Fruit fly (Drosophila melanogaster) whole organism, embryonic: ENCODE measurements around the gene CG11596.

Experiments
- Aef1 ChIP-seq: fragments of 200-800 bp; sonication (Bioruptor generic); IDR thresholded peaks from 3 replicates; pipeline ENCODE4 v1.3.6; 2022; ENCODE audit warnings: missing biosample characterization, missing genetic modification characterization
- Atf-2 ChIP-seq: fragments of 200-800 bp; sonication (Bioruptor generic); optimal IDR thresholded peaks from 2 replicates; lab custom pipeline; 2016; ENCODE audit warnings: missing biosample characterization, missing genetic modification characterization
- CG10147 ChIP-seq: fragments of 200-800 bp; sonication (Bioruptor generic); optimal IDR thresholded peaks from 2 replicates; lab custom pipeline; 2019; ENCODE audit warnings: missing biosample characterization, mild to moderate bottlenecking, missing genetic modification characterization, moderate library complexity
- CG11085 ChIP-seq: fragments of 200-800 bp; sonication (Bioruptor generic); IDR thresholded peaks from 2 replicates; pipeline ENCODE4 v1.3.6; 2022; ENCODE audit warnings: missing biosample characterization, missing genetic modification characterization
- CG11696 ChIP-seq: fragments of 200-800 bp; sonication (Bioruptor generic); IDR thresholded peaks from 2 replicates; pipeline ENCODE4 v1.3.6; 2022; ENCODE audit warnings: missing biosample characterization, missing genetic modification characterization
- CG12071 ChIP-seq: fragments of 200-800 bp; sonication (Bioruptor generic); optimal IDR thresholded peaks from 3 replicates; lab custom pipeline; 2018; ENCODE audit warnings: missing biosample characterization, mild to moderate bottlenecking, missing genetic modification characterization
- CG13287 ChIP-seq: fragments of 200-800 bp; sonication (Bioruptor generic); IDR thresholded peaks from 2 replicates; pipeline ENCODE4 v1.3.6; 2022; ENCODE audit warnings: missing biosample characterization, missing genetic modification characterization; ENCODE audit not compliant: partially characterized antibody
- CG15269 ChIP-seq: fragments of 200-800 bp; sonication (Bioruptor generic); optimal IDR thresholded peaks from 2 replicates; lab custom pipeline; 2018; ENCODE audit warnings: missing biosample characterization, mild to moderate bottlenecking, missing genetic modification characterization, moderate library complexity
- CG1602 ChIP-seq: fragments of 200-800 bp; sonication (Bioruptor generic); optimal IDR thresholded peaks from 3 replicates; lab custom pipeline; 2016; ENCODE audit warnings: missing biosample characterization, missing genetic modification characterization
- CG17612 ChIP-seq: fragments of 200-800 bp; sonication (Bioruptor generic); IDR thresholded peaks from 2 replicates; pipeline ENCODE4 v1.3.6; 2022; ENCODE audit warnings: missing biosample characterization, missing genetic modification characterization
- CG2875 ChIP-seq: fragments of 200-800 bp; sonication (Bioruptor generic); optimal IDR thresholded peaks from 2 replicates; lab custom pipeline; 2017; ENCODE audit warnings: missing biosample characterization, mild to moderate bottlenecking, missing genetic modification characterization, missing genetic modification reagents
- CG30403 ChIP-seq: fragments of 200-800 bp; sonication (Bioruptor generic); optimal IDR thresholded peaks from 3 replicates; lab custom pipeline; 2016; ENCODE audit warnings: missing biosample characterization, missing genetic modification characterization
- CG31388 ChIP-seq: fragments of 200-800 bp; sonication (Bioruptor generic); optimal IDR thresholded peaks from 2 replicates; lab custom pipeline; 2016; ENCODE audit warnings: missing biosample characterization, missing genetic modification characterization
- CG31441 ChIP-seq: fragments of 200-800 bp; sonication (Bioruptor generic); IDR thresholded peaks from 2 replicates; pipeline ENCODE4 v1.3.6; 2022; ENCODE audit warnings: missing biosample characterization, missing genetic modification characterization
- CG42726 ChIP-seq: fragments of 200-800 bp; sonication (Bioruptor generic); IDR thresholded peaks from 2 replicates; pipeline ENCODE4 v1.3.6; 2022; ENCODE audit warnings: missing biosample characterization, missing genetic modification characterization; ENCODE audit not compliant: partially characterized antibody
- CG5180 ChIP-seq: fragments of 200-800 bp; sonication (Bioruptor generic); optimal IDR thresholded peaks from 3 replicates; lab custom pipeline; 2017; ENCODE audit warnings: missing biosample characterization, missing genetic modification characterization, mild to moderate bottlenecking, moderate library complexity, missing genetic modification reagents
- CG6175 ChIP-seq: fragments of 200-800 bp; sonication (Bioruptor generic); IDR thresholded peaks from 3 replicates; pipeline ENCODE4 v1.3.6; 2022; ENCODE audit warnings: missing biosample characterization, missing genetic modification characterization
- CG7357 ChIP-seq: fragments of 200-800 bp; sonication (Bioruptor generic); IDR thresholded peaks from 3 replicates; pipeline ENCODE4 v1.3.6; 2022; ENCODE audit warnings: missing biosample characterization, missing genetic modification characterization
- CTCF ChIP-seq: fragments of 200-800 bp; sonication (Bioruptor generic); optimal IDR thresholded peaks from 2 replicates; lab custom pipeline; 2017; ENCODE audit warnings: missing biosample characterization, mild to moderate bottlenecking, missing genetic modification characterization, moderate library complexity
- Dek ChIP-seq: fragments of 200-800 bp; sonication (Bioruptor generic); optimal IDR thresholded peaks from 3 replicates; lab custom pipeline; 2019; ENCODE audit warnings: missing biosample characterization, mild to moderate bottlenecking, missing genetic modification characterization, moderate library complexity
- Dfd ChIP-seq, 2 experiments: fragments of >200 bp; optimal IDR thresholded peaks; 2 replicates each; lab custom pipeline; 2017; ENCODE audit warnings: missing biosample characterization in 2 of 2, missing genetic modification characterization in 2 of 2
- Dp ChIP-seq: fragments of 200-800 bp; sonication (Bioruptor generic); optimal IDR thresholded peaks from 2 replicates; lab custom pipeline; 2018; ENCODE audit warnings: missing biosample characterization, mild to moderate bottlenecking, missing genetic modification characterization, moderate library complexity
- E2f1 ChIP-seq: fragments of 200-800 bp; sonication (Bioruptor generic); IDR thresholded peaks from 2 replicates; pipeline ENCODE4 v1.3.6; 2022; ENCODE audit warnings: missing biosample characterization, missing genetic modification characterization
- Lim3 ChIP-seq: fragments of 200-800 bp; sonication (Bioruptor generic); IDR thresholded peaks from 2 replicates; pipeline ENCODE4 v1.3.6; 2022; ENCODE audit warnings: missing biosample characterization, missing genetic modification characterization
- Mad ChIP-seq: fragments of 200-800 bp; sonication (Bioruptor generic); optimal IDR thresholded peaks from 2 replicates; lab custom pipeline; 2016; ENCODE audit warnings: missing biosample characterization, missing genetic modification characterization
- Meics ChIP-seq: fragments of 200-800 bp; sonication (Bioruptor generic); optimal IDR thresholded peaks from 2 replicates; lab custom pipeline; 2017; ENCODE audit warnings: missing biosample characterization, mild to moderate bottlenecking, missing genetic modification characterization
- NC2α ChIP-seq: fragments of 200-800 bp; sonication (Bioruptor generic); optimal IDR thresholded peaks from 2 replicates; lab custom pipeline; 2016; ENCODE audit warnings: missing biosample characterization, missing genetic modification characterization
- Oli ChIP-seq: fragments of 200-800 bp; sonication (Bioruptor generic); optimal IDR thresholded peaks from 2 replicates; lab custom pipeline; 2018; ENCODE audit warnings: missing biosample characterization, mild to moderate bottlenecking, missing genetic modification characterization, moderate library complexity
- Scr ChIP-seq: fragments of 200-800 bp; sonication (Bioruptor generic); IDR thresholded peaks from 2 replicates; pipeline ENCODE4 v1.3.6; 2022; ENCODE audit warnings: missing biosample characterization, missing genetic modification characterization; ENCODE audit not compliant: partially characterized antibody
- Six4 ChIP-seq: fragments of 200-800 bp; sonication (Bioruptor generic); optimal IDR thresholded peaks from 2 replicates; lab custom pipeline; 2016; ENCODE audit warnings: missing biosample characterization, missing genetic modification characterization
- Sox100B ChIP-seq: fragments of 200-800 bp; sonication (Bioruptor generic); optimal IDR thresholded peaks from 3 replicates; lab custom pipeline; 2018; ENCODE audit warnings: missing biosample characterization, mild to moderate bottlenecking, missing genetic modification characterization
- Spps ChIP-seq: fragments of 200-800 bp; sonication (Bioruptor generic); optimal IDR thresholded peaks from 2 replicates; lab custom pipeline; 2018; ENCODE audit warnings: missing biosample characterization, mild to moderate bottlenecking, missing genetic modification characterization
- abd-A ChIP-seq: fragments of 200-800 bp; sonication (Bioruptor generic); optimal IDR thresholded peaks from 3 replicates; lab custom pipeline; 2019; ENCODE audit warnings: missing biosample characterization, mild to moderate bottlenecking, missing genetic modification characterization, moderate library complexity
- aop ChIP-seq: fragments of 200-800 bp; sonication (Bioruptor generic); IDR thresholded peaks from 2 replicates; pipeline ENCODE4 v1.3.6; 2022; ENCODE audit warnings: missing biosample characterization, missing genetic modification characterization
- bcd ChIP-seq: fragments of 200-800 bp; sonication (Bioruptor generic); optimal IDR thresholded peaks from 2 replicates; lab custom pipeline; 2017; ENCODE audit warnings: missing biosample characterization, mild to moderate bottlenecking, missing genetic modification characterization
- da ChIP-seq: fragments of 200-800 bp; sonication (Bioruptor generic); optimal IDR thresholded peaks from 2 replicates; lab custom pipeline; 2016; ENCODE audit warnings: missing biosample characterization, missing genetic modification characterization
- dan ChIP-seq: fragments of 200-800 bp; sonication (Bioruptor generic); IDR thresholded peaks from 2 replicates; pipeline ENCODE4 v1.3.6; 2022; ENCODE audit warnings: missing biosample characterization, missing genetic modification characterization
- ems ChIP-seq: fragments of 200-800 bp; sonication (Bioruptor generic); optimal IDR thresholded peaks from 3 replicates; lab custom pipeline; 2016; ENCODE audit warnings: missing biosample characterization, missing genetic modification characterization
- gsb ChIP-seq: fragments of 200-800 bp; sonication (Bioruptor generic); IDR thresholded peaks from 2 replicates; pipeline ENCODE4 v1.3.6; 2022; ENCODE audit warnings: missing biosample characterization, missing genetic modification characterization
- her ChIP-seq: fragments of 200-800 bp; sonication (Bioruptor generic); optimal IDR thresholded peaks from 2 replicates; lab custom pipeline; 2016; ENCODE audit warnings: missing biosample characterization, missing genetic modification characterization
- lbe ChIP-seq: fragments of 200-800 bp; sonication (Bioruptor generic); optimal IDR thresholded peaks from 2 replicates; lab custom pipeline; 2016; ENCODE audit warnings: missing biosample characterization, mild to moderate bottlenecking, missing genetic modification characterization
- nom ChIP-seq: fragments of 200-800 bp; sonication (Bioruptor generic); optimal IDR thresholded peaks from 2 replicates; lab custom pipeline; 2017; ENCODE audit warnings: missing biosample characterization, missing genetic modification characterization, mild to moderate bottlenecking, moderate library complexity, missing genetic modification reagents
- oc ChIP-seq: fragments of 200-800 bp; sonication (Bioruptor generic); optimal IDR thresholded peaks from 2 replicates; lab custom pipeline; 2018; ENCODE audit warnings: missing biosample characterization, mild to moderate bottlenecking, missing genetic modification characterization, moderate library complexity
- org-1 ChIP-seq: fragments of 200-800 bp; sonication (Bioruptor generic); optimal IDR thresholded peaks from 2 replicates; lab custom pipeline; 2017; ENCODE audit warnings: missing biosample characterization, missing genetic modification characterization
- row ChIP-seq: fragments of 200-800 bp; sonication (Bioruptor generic); IDR thresholded peaks from 3 replicates; pipeline ENCODE4 v1.3.6; 2022; ENCODE audit warnings: missing biosample characterization, missing genetic modification characterization
- sens-2 ChIP-seq: fragments of 200-800 bp; sonication (Bioruptor generic); IDR thresholded peaks from 2 replicates; pipeline ENCODE4 v1.3.6; 2022; ENCODE audit warnings: missing biosample characterization, missing genetic modification characterization
- slou ChIP-seq: fragments of 200-800 bp; sonication (Bioruptor generic); optimal IDR thresholded peaks from 3 replicates; lab custom pipeline; 2016; ENCODE audit warnings: missing biosample characterization, missing genetic modification characterization
- sug ChIP-seq: fragments of 200-800 bp; optimal IDR thresholded peaks from 2 replicates; lab custom pipeline; 2019; ENCODE audit warnings: missing biosample characterization, mild to moderate bottlenecking, missing genetic modification characterization, moderate library complexity
- tup ChIP-seq: fragments of 200-800 bp; sonication (Bioruptor generic); optimal IDR thresholded peaks from 2 replicates; lab custom pipeline; 2016; ENCODE audit warnings: missing biosample characterization, mild to moderate bottlenecking, missing genetic modification characterization, moderate library complexity
- vfl ChIP-seq: fragments of 200-800 bp; sonication (Bioruptor generic); optimal IDR thresholded peaks from 2 replicates; lab custom pipeline; 2016; ENCODE audit warnings: missing biosample characterization, missing genetic modification characterization
- vvl ChIP-seq: fragments of 200-800 bp; sonication (Bioruptor generic); IDR thresholded peaks from 2 replicates; pipeline ENCODE4 v1.3.6; 2022; ENCODE audit warnings: missing biosample characterization, missing genetic modification characterization

The CG11596 gene

DNA sequence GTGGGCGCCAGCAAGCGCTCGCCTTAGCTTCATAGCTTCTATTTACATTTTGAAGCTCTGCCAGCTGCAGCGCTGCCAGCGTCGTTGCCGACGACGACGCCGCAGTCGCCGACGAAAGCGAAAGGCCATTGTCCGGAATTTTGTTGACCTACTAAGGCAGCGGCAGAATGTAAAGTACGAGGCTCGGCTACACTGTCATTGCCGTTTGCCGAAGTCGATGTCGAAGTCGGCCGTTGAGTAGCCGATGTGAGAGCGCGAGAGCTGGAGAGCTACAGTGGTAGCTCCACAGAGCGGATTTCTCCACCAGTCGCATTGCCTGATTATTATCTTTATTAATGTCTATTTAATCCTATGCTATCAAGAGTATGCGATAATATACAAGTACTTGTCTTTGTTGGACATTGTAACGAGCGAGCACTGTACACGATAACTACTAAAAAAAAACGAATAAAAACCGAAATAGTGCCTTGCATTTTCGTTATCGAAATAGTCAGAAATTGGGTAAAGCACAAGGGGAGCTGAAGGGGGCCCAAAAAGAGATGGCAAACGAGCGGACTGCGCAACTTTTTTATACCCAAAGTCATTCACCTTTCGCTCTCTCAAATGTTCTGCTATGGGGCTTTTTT is 36.2 kb downstream of the CG11596 start (continued):
- TF ChIP-seq CTCF (GFP tag; lab: Kevin White, UChicago) (peak; percentile 50), oc (peak; percentile 96), sens-2 (GFP tag; lab: Robert Waterston, UW) (peak; percentile 95), Lim3 (peak; percentile 91), Sox100B (GFP tag; lab: Kevin White, UChicago) (peak; percentile 91), bcd (GFP tag; lab: Kevin White, UChicago) (peak; percentile 93), vfl (GFP tag; lab: Kevin White, UChicago) (peak; percentile 87), CG1602 (GFP tag; lab: Kevin White, UChicago) (peak; percentile 92), slou (GFP tag; lab: Kevin White, UChicago) (peak; percentile 78), sug (tag; lab: Kevin White, UChicago) (peak; percentile 87), E2f1 (peak; percentile 95), lbe (GFP tag; lab: Kevin White, UChicago) (no peak), CG31441 (GFP tag; lab: Robert Waterston, UW) (peak; percentile 93), Spps (tag; lab: Kevin White, UChicago) (peak; percentile 40), CG17612 (GFP tag; lab: Robert Waterston, UW) (peak; percentile 81), CG10147 (GFP tag; lab: Kevin White, UChicago) (peak; percentile 74), dan (peak; percentile 68), org-1 (GFP tag; lab: Kevin White, UChicago) (peak; percentile 91), Atf-2 (GFP tag; lab: Kevin White, UChicago) (peak; percentile 92), Dek (peak; percentile 92), CG12071 (GFP tag; lab: Kevin White, UChicago) (peak; percentile 96), abd-A (tag; lab: Kevin White, UChicago) (peak; percentile 61), CG15269 (peak; percentile 97), Meics (peak; percentile 93), CG13287 (GFP tag; lab: Robert Waterston, UW) (0 out of 2 replicates have a peak, but pooled peaks have one; percentile 24), CG5180 (GFP tag; lab: Kevin White, UChicago) (peak; percentile 86), nom (GFP tag; lab: Kevin White, UChicago) (peak; percentile 42), CG30403 (peak; percentile 94), CG7357 (GFP tag; lab: Robert Waterston, UW) (peak; percentile 89), CG2875 (GFP tag; lab: Kevin White, UChicago) (peak; percentile 89), NC2α (GFP tag; lab: Kevin White, UChicago) (peak; percentile 82), CG31388 (peak; percentile 85), CG11696 (GFP tag; lab: Robert Waterston, UW) (peak; percentile 84), da (GFP tag; lab: Kevin White, UChicago) (peak; percentile 57), ems (GFP tag; lab: Kevin White, UChicago) (peak; percentile 95), her (GFP tag; lab: Kevin White, UChicago) (peak; percentile 88), Mad (GFP tag; lab: Kevin White, UChicago) (peak; percentile 91), Scr (no peak), Dfd (GFP tag; optimal IDR thresholded peaks at IDR 0.05; lab: Kevin White, UChicago) (no peak), CG42726 (GFP tag; lab: Robert Waterston, UW) (no peak), Aef1 (GFP tag; lab: Robert Waterston, UW) (peak; percentile 97), row (GFP tag; lab: Robert Waterston, UW) (peak; percentile 98), vvl (peak; percentile 98), CG11085 (GFP tag; lab: Robert Waterston, UW) (peak; percentile 85), Six4 (GFP tag; lab: Kevin White, UChicago) (peak; percentile 92), Dp (GFP tag; lab: Kevin White, UChicago) (no peak), Oli (tag; lab: Kevin White, UChicago) (peak; percentile 95), tup (GFP tag; lab: Kevin White, UChicago) (peak; percentile 86), CG6175 (GFP tag; lab: Robert Waterston, UW) (peak; percentile 89), aop (GFP tag; lab: Robert Waterston, UW) (peak; percentile 93), gsb (GFP tag; lab: Robert Waterston, UW) (peak; percentile 91)
